Fruit fly (Drosophila melanogaster): ENCODE data around the gene CG7488.

The CG7488 gene

dm6 chr3R:12967612-12968011, 27.8 kb upstream of the CG7488 start, which contains the start of the genes CG14384 and grsm:
TSS of gene CG14384 (minus strand) at chr3R:12967712.
TSS of gene grsm (minus strand) at chr3R:12967712.
- TF ChIP-seq OdsH (GFP tag; optimal IDR thresholded peaks at IDR 0.05) (no peak), ey (GFP tag; optimal IDR thresholded peaks at IDR 0.05) (no peak), Mio (GFP tag; optimal IDR thresholded peaks at IDR 0.05) (no peak), pan (optimal IDR thresholded peaks at IDR 0.05) (no peak), woc (GFP tag; optimal IDR thresholded peaks at IDR 0.05) (no peak), dl (GFP tag; optimal IDR thresholded peaks at IDR 0.05; ENCODE audit: insufficient read depth in 1 of 2, partially characterized antibody in 2 of 2) (no peak), dsf (GFP tag; optimal IDR thresholded peaks at IDR 0.05; ENCODE audit: borderline replicate concordance) (no peak), Dif (GFP tag; optimal IDR thresholded peaks at IDR 0.05; ENCODE audit: partially characterized antibody) (no peak), Myc (optimal IDR thresholded peaks at IDR 0.05) (no peak), tai (GFP tag; optimal IDR thresholded peaks at IDR 0.05) (no peak), CrebA (GFP tag; optimal IDR thresholded peaks at IDR 0.05; ENCODE audit: borderline replicate concordance) (no peak), Hr83 (GFP tag; optimal IDR thresholded peaks at IDR 0.05; ENCODE audit: poor library complexity, severe bottlenecking) (no peak), HLH106 (tag; optimal IDR thresholded peaks at IDR 0.05) (no peak), Hr78 (GFP tag; optimal IDR thresholded peaks at IDR 0.05) (no peak), sv (GFP tag; optimal IDR thresholded peaks at IDR 0.05) (no peak), Jra (GFP tag; optimal IDR thresholded peaks at IDR 0.05) (no peak)

dm6 chr3R:12972106-12972505, 23.3 kb upstream of the CG7488 start:
- TF ChIP-seq Abd-B (GFP tag; optimal IDR thresholded peaks at IDR 0.05) (no peak), ey (GFP tag; optimal IDR thresholded peaks at IDR 0.05) (no peak), Dfd (GFP tag; optimal IDR thresholded peaks at IDR 0.05) (no peak)

- no peak for TF ChIP-seq Vsx2 (GFP tag; optimal IDR thresholded peaks at IDR 0.05; ENCODE audit: partially characterized antibody)
- TF ChIP-seq foxo (GFP tag; optimal IDR thresholded peaks at IDR 0.05) = peak in 1 of 2 experiments; percentile 53
- peak; percentile 1 for TF ChIP-seq rgr (GFP tag; optimal IDR thresholded peaks at IDR 0.05)
- peak; percentile 23 for TF ChIP-seq psq (GFP tag; optimal IDR thresholded peaks at IDR 0.05)
- TF ChIP-seq fru (GFP tag; optimal IDR thresholded peaks at IDR 0.05) = peak; percentile 33
- peak; percentile 47 for TF ChIP-seq OdsH (GFP tag; optimal IDR thresholded peaks at IDR 0.05)
- TF ChIP-seq Dif (GFP tag; optimal IDR thresholded peaks at IDR 0.05; ENCODE audit: partially characterized antibody) = peak; percentile 26
- TF ChIP-seq sv (GFP tag; optimal IDR thresholded peaks at IDR 0.05) = no peak
These were observed 21.0 kb upstream of the CG7488 start for dm6 chr3R:12974447-12974846.

dm6 chr3R:12975223-12975622, 20.2 kb upstream of the CG7488 start:
- TF ChIP-seq sv (GFP tag; optimal IDR thresholded peaks at IDR 0.05) = no peak
- peak; percentile 95 for TF ChIP-seq Dfd (GFP tag; optimal IDR thresholded peaks at IDR 0.05)

- TF ChIP-seq dl (GFP tag; optimal IDR thresholded peaks at IDR 0.05; ENCODE audit: insufficient read depth in 1 of 2, partially characterized antibody in 2 of 2) (no peak), Myc (optimal IDR thresholded peaks at IDR 0.05) (no peak), foxo (GFP tag; optimal IDR thresholded peaks at IDR 0.05) (no peak), rgr (GFP tag; optimal IDR thresholded peaks at IDR 0.05) (no peak)
These were observed 17.9 kb upstream of the CG7488 start, which contains the start of the genes CG7381 and CG7091 for dm6 chr3R:12977371-12978050. TSS of gene CG7381 (minus strand) at chr3R:12977471. TSS of gene CG7091 (plus strand) at chr3R:12978000.

- no peak for TF ChIP-seq CrebA (GFP tag; optimal IDR thresholded peaks at IDR 0.05; ENCODE audit: borderline replicate concordance)
- no peak for TF ChIP-seq usp (GFP tag; optimal IDR thresholded peaks at IDR 0.05)
- peak; percentile 19 for TF ChIP-seq Jra (GFP tag; optimal IDR thresholded peaks at IDR 0.05)
- no peak for TF ChIP-seq sage (GFP tag; optimal IDR thresholded peaks at IDR 0.05)
- TF ChIP-seq psq (GFP tag; optimal IDR thresholded peaks at IDR 0.05) = peak; percentile 20
- TF ChIP-seq dmrt93B (GFP tag; optimal IDR thresholded peaks at IDR 0.05) = no peak
- TF ChIP-seq rgr (GFP tag; optimal IDR thresholded peaks at IDR 0.05) = peak; percentile 14
- TF ChIP-seq Mio (GFP tag; optimal IDR thresholded peaks at IDR 0.05) = no peak
- TF ChIP-seq sv (GFP tag; optimal IDR thresholded peaks at IDR 0.05) = no peak
- TF ChIP-seq OdsH (GFP tag; optimal IDR thresholded peaks at IDR 0.05) = no peak
- TF ChIP-seq Myc (optimal IDR thresholded peaks at IDR 0.05) = peak; percentile 26
- TF ChIP-seq CG9705 (GFP tag; optimal IDR thresholded peaks at IDR 0.05) = no peak
- TF ChIP-seq brk (GFP tag; optimal IDR thresholded peaks at IDR 0.05) = peak; percentile 51
- peak; percentile 26 for TF ChIP-seq h (GFP tag; optimal IDR thresholded peaks at IDR 0.05)
- TF ChIP-seq jim (GFP tag; optimal IDR thresholded peaks at IDR 0.05) = no peak
- TF ChIP-seq dsf (GFP tag; optimal IDR thresholded peaks at IDR 0.05; ENCODE audit: borderline replicate concordance) = no peak
- TF ChIP-seq foxo (GFP tag; optimal IDR thresholded peaks at IDR 0.05) = no peak
- TF ChIP-seq woc (GFP tag; optimal IDR thresholded peaks at IDR 0.05) = no peak
- TF ChIP-seq tai (GFP tag; optimal IDR thresholded peaks at IDR 0.05) = peak; percentile 24
- no peak for TF ChIP-seq br (GFP tag; optimal IDR thresholded peaks at IDR 0.05)
- TF ChIP-seq Hnf4 (GFP tag; optimal IDR thresholded peaks at IDR 0.05) = peak; percentile 32
- TF ChIP-seq Rel (GFP tag; optimal IDR thresholded peaks at IDR 0.05) = no peak
- TF ChIP-seq Rel (tag; optimal IDR thresholded peaks at IDR 0.05) = peak; percentile 46
- TF ChIP-seq Sp1 (GFP tag; optimal IDR thresholded peaks at IDR 0.05) = peak; percentile 0
These were observed 14.7 kb upstream of the CG7488 start, which contains the start of gene Paip2 for dm6 chr3R:12980628-12981219. TSS of gene Paip2 (plus strand) at chr3R:12980792.

All from whole organism, wandering third instar larva.